Fruit fly (Drosophila melanogaster) whole organism, embryonic: Measurements from ENCODE around the gene CG17777.

Source experiments
- ATbp ChIP-seq: fragments of 200-800 bp; sonication (Bioruptor generic); optimal IDR thresholded peaks from 2 replicates; lab custom pipeline; 2017; ENCODE audit warnings: missing biosample characterization, mild to moderate bottlenecking, missing genetic modification characterization, missing genetic modification reagents
- BEAF-32 ChIP-seq: fragments of 200-800 bp; sonication (Bioruptor generic); optimal IDR thresholded peaks from 3 replicates; lab custom pipeline; 2017; ENCODE audit warnings: missing biosample characterization, missing genetic modification characterization, mild to moderate bottlenecking, moderate library complexity, missing genetic modification reagents
- Bgb ChIP-seq: fragments of 200-800 bp; sonication (Bioruptor generic); IDR thresholded peaks from 2 replicates; pipeline ENCODE4 v1.3.6; 2022; ENCODE audit warnings: missing biosample characterization, missing genetic modification characterization; ENCODE audit not compliant: partially characterized antibody
- CG10321 ChIP-seq: fragments of 200-800 bp; sonication (Bioruptor generic); IDR thresholded peaks from 2 replicates; pipeline ENCODE4 v1.3.6; 2022; ENCODE audit warnings: missing biosample characterization, missing genetic modification characterization
- CG11456 ChIP-seq: fragments of 200-800 bp; sonication (Bioruptor generic); IDR thresholded peaks from 3 replicates; pipeline ENCODE4 v1.3.6; 2022; ENCODE audit warnings: missing biosample characterization, missing genetic modification characterization
- CG13287 ChIP-seq: fragments of 200-800 bp; sonication (Bioruptor generic); IDR thresholded peaks from 2 replicates; pipeline ENCODE4 v1.3.6; 2022; ENCODE audit warnings: missing biosample characterization, missing genetic modification characterization; ENCODE audit not compliant: partially characterized antibody
- CG14710 ChIP-seq: fragments of 200-800 bp; sonication (Bioruptor generic); optimal IDR thresholded peaks from 3 replicates; lab custom pipeline; 2019; ENCODE audit warnings: missing biosample characterization, mild to moderate bottlenecking, missing genetic modification characterization, moderate library complexity
- CG1647 ChIP-seq: fragments of 200-800 bp; sonication (Bioruptor generic); optimal IDR thresholded peaks from 3 replicates; lab custom pipeline; 2016; ENCODE audit warnings: missing biosample characterization, missing genetic modification characterization
- CG17385 ChIP-seq: fragments of 200-800 bp; sonication (Bioruptor generic); optimal IDR thresholded peaks from 3 replicates; lab custom pipeline; 2018; ENCODE audit warnings: missing biosample characterization, mild to moderate bottlenecking, missing genetic modification characterization
- CG17568 ChIP-seq: fragments of 200-800 bp; sonication (Bioruptor generic); optimal IDR thresholded peaks from 2 replicates; lab custom pipeline; 2018; ENCODE audit warnings: missing biosample characterization, mild to moderate bottlenecking, missing genetic modification characterization, moderate library complexity
- CG2199 ChIP-seq: fragments of 200-800 bp; sonication (Bioruptor generic); IDR thresholded peaks from 3 replicates; pipeline ENCODE4 v1.3.6; 2022; ENCODE audit warnings: missing biosample characterization, missing genetic modification characterization
- CG31365 ChIP-seq: fragments of 200-800 bp; sonication (Bioruptor generic); optimal IDR thresholded peaks from 2 replicates; lab custom pipeline; 2018; ENCODE audit warnings: missing biosample characterization, mild to moderate bottlenecking, missing genetic modification characterization
- CG31388 ChIP-seq: fragments of 200-800 bp; sonication (Bioruptor generic); optimal IDR thresholded peaks from 2 replicates; lab custom pipeline; 2016; ENCODE audit warnings: missing biosample characterization, missing genetic modification characterization
- CG3163 ChIP-seq: fragments of 200-800 bp; sonication (Bioruptor generic); optimal IDR thresholded peaks from 3 replicates; lab custom pipeline; 2016; ENCODE audit warnings: missing biosample characterization, missing genetic modification characterization
- CG32767 ChIP-seq: fragments of 200-800 bp; sonication (Bioruptor generic); IDR thresholded peaks from 2 replicates; pipeline ENCODE4 v1.3.6; 2022; ENCODE audit warnings: missing biosample characterization, missing genetic modification characterization
- CG34224 ChIP-seq: fragments of 200-800 bp; sonication (Bioruptor generic); IDR thresholded peaks from 3 replicates; pipeline ENCODE4 v1.3.6; 2022; ENCODE audit warnings: missing biosample characterization, missing genetic modification characterization; ENCODE audit not compliant: partially characterized antibody
- CG3995 ChIP-seq: fragments of 200-800 bp; sonication (Bioruptor generic); optimal IDR thresholded peaks from 3 replicates; lab custom pipeline; 2016; ENCODE audit warnings: missing biosample characterization, missing genetic modification characterization
- CG4282 ChIP-seq: fragments of 200-800 bp; sonication (Bioruptor generic); optimal IDR thresholded peaks from 2 replicates; lab custom pipeline; 2016; ENCODE audit warnings: missing biosample characterization, missing genetic modification characterization
- CG4328 ChIP-seq: fragments of 200-800 bp; sonication (Bioruptor generic); optimal IDR thresholded peaks from 3 replicates; lab custom pipeline; 2017; ENCODE audit warnings: missing biosample characterization, missing genetic modification reagents, missing genetic modification characterization
- CG6791 ChIP-seq: fragments of 200-800 bp; sonication (Bioruptor generic); IDR thresholded peaks from 3 replicates; pipeline ENCODE4 v1.3.6; 2022; ENCODE audit warnings: missing biosample characterization, missing genetic modification characterization; ENCODE audit not compliant: partially characterized antibody
- CG6813 ChIP-seq: fragments of 200-800 bp; sonication (Bioruptor generic); optimal IDR thresholded peaks from 2 replicates; lab custom pipeline; 2017; ENCODE audit warnings: missing biosample characterization, missing genetic modification characterization, mild to moderate bottlenecking, moderate library complexity, missing genetic modification reagents
- CG7556 ChIP-seq: fragments of 200-800 bp; sonication (Bioruptor generic); optimal IDR thresholded peaks from 2 replicates; lab custom pipeline; 2017; ENCODE audit warnings: missing biosample characterization, mild to moderate bottlenecking, missing genetic modification characterization
- CG8290 ChIP-seq, 3 experiments: fragments of 200-800 bp; sonication (Bioruptor generic); optimal IDR thresholded peaks; 2 replicates each; lab custom pipeline; 2016 to 2019; ENCODE audit warnings: missing biosample characterization in 3 of 3, missing genetic modification characterization in 3 of 3, mild to moderate bottlenecking in 2 of 3, moderate library complexity in 1 of 3
- CG8924 ChIP-seq: fragments of 200-800 bp; optimal IDR thresholded peaks from 3 replicates; lab custom pipeline; 2019; ENCODE audit warnings: missing biosample characterization, mild to moderate bottlenecking, missing genetic modification characterization, moderate library complexity
- CG9932 ChIP-seq: fragments of 200-800 bp; sonication (Bioruptor generic); IDR thresholded peaks from 2 replicates; pipeline ENCODE4 v1.3.6; 2022; ENCODE audit warnings: missing biosample characterization, missing genetic modification characterization
- Dad ChIP-seq: fragments of 200-800 bp; sonication (Bioruptor generic); optimal IDR thresholded peaks from 3 replicates; lab custom pipeline; 2016; ENCODE audit warnings: missing biosample characterization, missing genetic modification characterization
- Dref ChIP-seq: fragments of 200-800 bp; sonication (Bioruptor generic); IDR thresholded peaks from 2 replicates; pipeline ENCODE4 v1.3.6; 2022; ENCODE audit warnings: missing biosample characterization, missing genetic modification characterization
- Hey ChIP-seq: fragments of 200-800 bp; sonication (Bioruptor generic); optimal IDR thresholded peaks from 3 replicates; lab custom pipeline; 2018; ENCODE audit warnings: missing biosample characterization, mild to moderate bottlenecking, missing genetic modification characterization
- MESR4 ChIP-seq: fragments of 200-800 bp; sonication (Bioruptor generic); optimal IDR thresholded peaks from 2 replicates; lab custom pipeline; 2018; ENCODE audit warnings: missing biosample characterization, mild to moderate bottlenecking, missing genetic modification characterization, moderate library complexity
- Max ChIP-seq: fragments of 200-800 bp; sonication (Bioruptor generic); optimal IDR thresholded peaks from 2 replicates; lab custom pipeline; 2016; ENCODE audit warnings: missing biosample characterization, mild to moderate bottlenecking, missing genetic modification characterization
- Myb ChIP-seq: fragments of 200-800 bp; sonication (Bioruptor generic); optimal IDR thresholded peaks from 2 replicates; lab custom pipeline; 2016; ENCODE audit warnings: missing biosample characterization, missing genetic modification characterization
- Sin3A ChIP-seq: fragments of >200 bp; optimal IDR thresholded peaks from 2 replicates; lab custom pipeline; 2018
- Six4 ChIP-seq: fragments of 200-800 bp; sonication (Bioruptor generic); optimal IDR thresholded peaks from 2 replicates; lab custom pipeline; 2016; ENCODE audit warnings: missing biosample characterization, missing genetic modification characterization
- Stat92E ChIP-seq, 3 experiments: fragments of >200 bp in 2 of 3; fragments of 200-800 bp in 1 of 3; sonication (Bioruptor generic) in 1 of 3; optimal IDR thresholded peaks; 2 replicates each; lab custom pipeline; 2017 to 2019; ENCODE audit warnings: missing biosample characterization in 3 of 3, missing genetic modification characterization in 3 of 3, mild to moderate bottlenecking in 1 of 3, moderate library complexity in 1 of 3
- Tbp ChIP-seq: fragments of >200 bp; optimal IDR thresholded peaks from 2 replicates; lab custom pipeline; 2018; ENCODE audit warnings: missing biosample characterization, missing genetic modification characterization
- ac ChIP-seq: fragments of 200-800 bp; sonication (Bioruptor generic); optimal IDR thresholded peaks from 3 replicates; lab custom pipeline; 2017; ENCODE audit warnings: missing biosample characterization, mild to moderate bottlenecking, missing genetic modification characterization
- bowl ChIP-seq: fragments of 200-800 bp; sonication (Bioruptor generic); IDR thresholded peaks from 2 replicates; pipeline ENCODE4 v1.3.6; 2022; ENCODE audit warnings: missing biosample characterization, missing genetic modification characterization
- cato ChIP-seq: fragments of 200-800 bp; sonication (Bioruptor generic); optimal IDR thresholded peaks from 2 replicates; lab custom pipeline; 2016; ENCODE audit warnings: missing biosample characterization, missing genetic modification characterization, borderline replicate concordance
- chif ChIP-seq, 2 experiments: fragments of 200-800 bp; sonication (Bioruptor generic); optimal IDR thresholded peaks; 3 replicates each; lab custom pipeline; 2016; ENCODE audit warnings: missing biosample characterization in 2 of 2, missing genetic modification characterization in 2 of 2
- crp ChIP-seq, 2 experiments: fragments of 200-800 bp; sonication (Bioruptor generic); optimal IDR thresholded peaks; 2 replicates in 1 of 2; 3 replicates in 1 of 2; lab custom pipeline; 2017; ENCODE audit warnings: missing biosample characterization in 2 of 2, missing genetic modification characterization in 2 of 2, mild to moderate bottlenecking in 1 of 2, moderate library complexity in 1 of 2
- dpn ChIP-seq, 2 experiments: fragments of 200-800 bp; sonication (Bioruptor generic); optimal IDR thresholded peaks; 3 replicates each; lab custom pipeline; 2016; ENCODE audit warnings: missing biosample characterization in 2 of 2, missing genetic modification characterization in 2 of 2
- lola ChIP-seq, 3 experiments: fragments of >200 bp in 2 of 3; fragments of 200-800 bp in 1 of 3; sonication (Bioruptor generic) in 1 of 3; optimal IDR thresholded peaks; 2 replicates each; lab custom pipeline; 2017 to 2019; ENCODE audit warnings: missing biosample characterization in 3 of 3, missing genetic modification characterization in 3 of 3, mild to moderate bottlenecking in 1 of 3, moderate library complexity in 1 of 3
- maf-S ChIP-seq: fragments of 200-800 bp; sonication (Bioruptor generic); optimal IDR thresholded peaks from 2 replicates; lab custom pipeline; 2016; ENCODE audit warnings: missing biosample characterization, missing genetic modification characterization
- pzg ChIP-seq: fragments of 200-800 bp; sonication (Bioruptor generic); optimal IDR thresholded peaks from 3 replicates; lab custom pipeline; 2018; ENCODE audit warnings: missing biosample characterization, mild to moderate bottlenecking, missing genetic modification characterization, moderate library complexity
- sima ChIP-seq: fragments of 200-800 bp; sonication (Bioruptor generic); optimal IDR thresholded peaks from 2 replicates; lab custom pipeline; 2016; ENCODE audit warnings: missing biosample characterization, missing genetic modification characterization
- sob ChIP-seq: fragments of 200-800 bp; sonication (Bioruptor generic); IDR thresholded peaks from 2 replicates; pipeline ENCODE4 v1.3.6; 2022; ENCODE audit warnings: missing biosample characterization, missing genetic modification characterization
- tup ChIP-seq: fragments of 200-800 bp; sonication (Bioruptor generic); optimal IDR thresholded peaks from 2 replicates; lab custom pipeline; 2016; ENCODE audit warnings: missing biosample characterization, mild to moderate bottlenecking, missing genetic modification characterization, moderate library complexity
- wor ChIP-seq: fragments of 200-800 bp; sonication (Bioruptor generic); IDR thresholded peaks from 2 replicates; pipeline ENCODE4 v1.3.6; 2022; ENCODE audit warnings: missing biosample characterization, missing genetic modification characterization
- yki ChIP-seq: fragments of >200 bp; optimal IDR thresholded peaks from 3 replicates; lab custom pipeline; 2018
- zf30C ChIP-seq: fragments of 200-800 bp; sonication (Bioruptor generic); optimal IDR thresholded peaks from 3 replicates; lab custom pipeline; 2018; ENCODE audit warnings: missing biosample characterization, mild to moderate bottlenecking, missing genetic modification characterization

CG17777 gene

dm6 chrX:2155868-2156267 lies 30.8 kb upstream of the CG17777 start (continued):
- no peak for TF ChIP-seq yki (lab: Kevin White, UChicago)
- TF ChIP-seq MESR4 (GFP tag; lab: Kevin White, UChicago) = peak; percentile 9
- TF ChIP-seq Six4 (GFP tag; lab: Kevin White, UChicago) = peak; percentile 43
- no peak for TF ChIP-seq bowl (GFP tag; lab: Robert Waterston, UW)
- no peak for TF ChIP-seq CG4328 (GFP tag; lab: Kevin White, UChicago)
- TF ChIP-seq CG3163 = peak; percentile 46
- TF ChIP-seq Hey (tag; lab: Kevin White, UChicago) = no peak
- TF ChIP-seq tup (GFP tag; lab: Kevin White, UChicago) = no peak
- TF ChIP-seq CG9932 = no peak
- no peak for TF ChIP-seq CG1647 (GFP tag; lab: Kevin White, UChicago)
- no peak for TF ChIP-seq Tbp (GFP tag; lab: Kevin White, UChicago)
- TF ChIP-seq ac (GFP tag; lab: Kevin White, UChicago) = no peak
- no peak for TF ChIP-seq chif (GFP tag; optimal IDR thresholded peaks at IDR 0.05; lab: Kevin White, UChicago)
- no peak for TF ChIP-seq CG32767
- no peak for TF ChIP-seq CG6813 (GFP tag; lab: Kevin White, UChicago)
- peak in 1 of 3 experiments; percentile 2 for TF ChIP-seq Stat92E (GFP tag; optimal IDR thresholded peaks at IDR 0.05; lab: Kevin White, UChicago)
- no peak for TF ChIP-seq maf-S
- peak; percentile 76; the same call in 2 of the 3 replicates for TF ChIP-seq CG2199
- no peak for TF ChIP-seq cato (GFP tag; lab: Kevin White, UChicago)
- no peak for TF ChIP-seq dpn (GFP tag; optimal IDR thresholded peaks at IDR 0.05; lab: Kevin White, UChicago)
- no peak for TF ChIP-seq CG7556 (GFP tag; lab: Kevin White, UChicago)
- peak; percentile 70 for TF ChIP-seq CG31365 (tag; lab: Kevin White, UChicago)
- peak; percentile 60 for TF ChIP-seq zf30C
- TF ChIP-seq CG3995 (GFP tag; lab: Kevin White, UChicago) = no peak
- no peak for TF ChIP-seq CG6791 (GFP tag; lab: Robert Waterston, UW)
- TF ChIP-seq CG11456 = no peak
- TF ChIP-seq CG10321 (GFP tag; lab: Robert Waterston, UW) = peak; percentile 89
- peak; percentile 37; the same call in 1 of the 2 replicates for TF ChIP-seq Bgb (GFP tag; lab: Robert Waterston, UW)
- TF ChIP-seq Sin3A (lab: Kevin White, UChicago) = no peak
- peak; percentile 5 for TF ChIP-seq CG8924 (tag; lab: Kevin White, UChicago)
- TF ChIP-seq Max (GFP tag; lab: Kevin White, UChicago) = no peak
- TF ChIP-seq lola (GFP tag; optimal IDR thresholded peaks at IDR 0.05; lab: Kevin White, UChicago) = no peak
- TF ChIP-seq ATbp = no peak
- TF ChIP-seq CG14710 = no peak
- no peak for TF ChIP-seq CG17385
- no peak for TF ChIP-seq crp (GFP tag; optimal IDR thresholded peaks at IDR 0.05; lab: Kevin White, UChicago)
- TF ChIP-seq CG13287 (GFP tag; lab: Robert Waterston, UW) = no peak; the same call in 1 of the 2 replicates
- TF ChIP-seq CG17568 = no peak
- no peak for TF ChIP-seq sima (GFP tag; lab: Kevin White, UChicago)
- TF ChIP-seq CG4282 (GFP tag; lab: Kevin White, UChicago) = no peak
- no peak for TF ChIP-seq Dref (GFP tag; lab: Robert Waterston, UW)
- TF ChIP-seq Dad (GFP tag; lab: Kevin White, UChicago) = no peak
- no peak for TF ChIP-seq CG31388
- peak; percentile 74 for TF ChIP-seq CG8290 (GFP tag; optimal IDR thresholded peaks at IDR 0.05; lab: Kevin White, UChicago)
- peak; percentile 80 to 87 for TF ChIP-seq CG8290 (tag; optimal IDR thresholded peaks at IDR 0.05; lab: Kevin White, UChicago)
- TF ChIP-seq pzg = peak; percentile 21
- no peak for TF ChIP-seq BEAF-32 (GFP tag; lab: Kevin White, UChicago)
- no peak for TF ChIP-seq wor (GFP tag; lab: Robert Waterston, UW)
- no peak for TF ChIP-seq sob (GFP tag; lab: Robert Waterston, UW)
- no peak for TF ChIP-seq CG34224
- no peak for TF ChIP-seq Myb (GFP tag; lab: Kevin White, UChicago)
